ENCODE assay signal across 2 fruit fly cellular contexts in the genomic region with DNA sequence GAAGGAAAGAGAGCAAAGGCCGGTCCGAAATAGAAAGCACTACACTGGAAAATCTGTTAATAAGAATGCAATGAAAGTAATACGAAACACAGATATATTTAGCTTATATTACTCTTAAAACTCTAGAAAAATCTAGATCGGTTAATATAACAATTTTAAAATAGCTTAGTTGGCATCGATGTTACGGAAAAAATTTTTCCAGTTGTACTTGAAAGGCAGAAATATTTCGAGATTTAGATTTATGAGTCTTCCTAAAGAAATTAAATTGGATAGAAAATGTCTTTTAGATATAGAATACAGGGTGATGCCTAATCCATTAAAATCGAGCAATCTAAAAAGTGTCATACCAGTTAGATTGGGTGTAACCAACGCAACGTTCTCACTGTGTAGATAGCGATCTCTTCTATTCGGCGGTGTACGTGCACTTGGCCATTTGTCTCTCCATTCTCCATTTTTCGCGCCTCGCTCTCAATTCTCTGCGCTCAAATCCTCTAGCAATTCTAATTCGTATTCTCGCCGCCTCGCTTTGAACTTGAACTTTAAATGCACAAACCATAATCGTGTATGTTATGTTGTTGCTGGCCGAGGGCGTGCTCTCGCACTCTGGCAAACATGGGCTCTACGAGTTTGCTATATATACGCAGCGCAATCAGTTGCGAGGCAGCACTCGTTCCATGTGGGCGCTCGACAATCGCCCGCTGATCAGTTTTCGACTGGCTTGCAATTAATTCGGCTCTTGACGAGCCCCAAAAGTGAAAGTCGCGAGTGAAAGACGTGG.
A peak's percentile ranks its signal among the peaks of the same experiment; 100 is the strongest.
TF ChIP-seq lines count a peak whose summit lies in the region.

No protein-coding gene starts in this region.

TF ChIP-seq in whole organism, embryonic, 481 proteins besides CTCF, POLR2A, EP300 and RAD21 (continued from another document and continues in another):
- TF ChIP-seq Dp (GFP tag; optimal IDR thresholded peaks at IDR 0.05; lab: Kevin White, UChicago) (peak; percentile 8), CG33557 (GFP tag; optimal IDR thresholded peaks at IDR 0.05; lab: Kevin White, UChicago) (peak; percentile 93), luna (GFP tag; optimal IDR thresholded peaks at IDR 0.05; lab: Kevin White, UChicago) (peak; percentile 78), CG15011 (GFP tag; optimal IDR thresholded peaks at IDR 0.05; lab: Kevin White, UChicago) (peak; percentile 94), CG13296 (GFP tag; optimal IDR thresholded peaks at IDR 0.05; lab: Kevin White, UChicago) (peak; percentile 90), sna (GFP tag; IDR thresholded peaks at IDR 0.05; lab: Robert Waterston, UW; ENCODE audit: partially characterized antibody) (no peak), CG1024 (GFP tag; IDR thresholded peaks at IDR 0.05; lab: Robert Waterston, UW) (peak; percentile 67; the same call in 1 of the 2 replicates), lov (optimal IDR thresholded peaks at IDR 0.05; lab: Kevin White, UChicago) (no peak), lov (GFP tag; IDR thresholded peaks at IDR 0.05; lab: Robert Waterston, UW) (peak; percentile 61; the same call in 1 of the 3 replicates), CG2120 (GFP tag; optimal IDR thresholded peaks at IDR 0.05; lab: Kevin White, UChicago) (peak; percentile 98), sug (tag; optimal IDR thresholded peaks at IDR 0.05; lab: Kevin White, UChicago) (peak; percentile 92), Ets65A (GFP tag; lab: Kevin White, UChicago) (peak; percentile 98), ind (GFP tag; optimal IDR thresholded peaks at IDR 0.05; lab: Kevin White, UChicago) (peak; percentile 95), Aef1 (GFP tag; IDR thresholded peaks at IDR 0.05; lab: Robert Waterston, UW) (peak; percentile 79), CG32532 (GFP tag; IDR thresholded peaks at IDR 0.05; lab: Robert Waterston, UW) (peak; percentile 82), CG7357 (GFP tag; IDR thresholded peaks at IDR 0.05; lab: Robert Waterston, UW) (peak; percentile 86), dm (GFP tag; optimal IDR thresholded peaks at IDR 0.05; lab: Kevin White, UChicago) (peak; percentile 87), schlank (tag; optimal IDR thresholded peaks at IDR 0.05; lab: Kevin White, UChicago) (peak; percentile 76), lab (GFP tag; optimal IDR thresholded peaks at IDR 0.05; lab: Kevin White, UChicago) (peak; percentile 89), CG2202 (tag; optimal IDR thresholded peaks at IDR 0.05; lab: Kevin White, UChicago) (peak; percentile 91), org-1 (GFP tag; optimal IDR thresholded peaks at IDR 0.05; lab: Kevin White, UChicago) (peak; percentile 93), CHES-1-like (GFP tag; optimal IDR thresholded peaks at IDR 0.05; lab: Kevin White, UChicago) (peak; percentile 95), Mrtf (GFP tag; IDR thresholded peaks at IDR 0.05; lab: Robert Waterston, UW) (peak; percentile 81), Dll (GFP tag; IDR thresholded peaks at IDR 0.05; lab: Robert Waterston, UW; ENCODE audit: partially characterized antibody) (no peak), BtbVII (GFP tag; optimal IDR thresholded peaks at IDR 0.05; lab: Kevin White, UChicago) (peak; percentile 91), CG7928 (GFP tag; optimal IDR thresholded peaks at IDR 0.05; lab: Kevin White, UChicago) (peak; percentile 74), en (GFP tag; optimal IDR thresholded peaks at IDR 0.05; lab: Kevin White, UChicago) (peak; percentile 80), sob (GFP tag; IDR thresholded peaks at IDR 0.05; lab: Robert Waterston, UW) (peak; percentile 82; the same call in 1 of the 2 replicates), rib (GFP tag; IDR thresholded peaks at IDR 0.05; lab: Robert Waterston, UW) (no peak; the same call in none of the 2 replicates), Ada2b (GFP tag; IDR thresholded peaks at IDR 0.05; lab: Robert Waterston, UW) (peak; percentile 76), CG9215 (GFP tag; IDR thresholded peaks at IDR 0.05; lab: Robert Waterston, UW) (peak; percentile 87), CG10147 (GFP tag; optimal IDR thresholded peaks at IDR 0.05; lab: Kevin White, UChicago) (peak; percentile 94), CG8944 (GFP tag; optimal IDR thresholded peaks at IDR 0.05; lab: Kevin White, UChicago) (peak; percentile 94), otp (GFP tag; IDR thresholded peaks at IDR 0.05; lab: Robert Waterston, UW) (peak; percentile 77), CG1792 (GFP tag; optimal IDR thresholded peaks at IDR 0.05; lab: Kevin White, UChicago) (peak; percentile 91), eve (GFP tag; optimal IDR thresholded peaks at IDR 0.05; lab: Kevin White, UChicago) (peak in 1 of 2 experiments; percentile 99), zfh2 (GFP tag; optimal IDR thresholded peaks at IDR 0.05; lab: Kevin White, UChicago) (peak; percentile 95), CG2678 (tag; optimal IDR thresholded peaks at IDR 0.05; lab: Kevin White, UChicago) (peak; percentile 97), caup (GFP tag; optimal IDR thresholded peaks at IDR 0.05; lab: Kevin White, UChicago; ENCODE audit: severe bottlenecking) (peak; percentile 91), CG2129 (GFP tag; IDR thresholded peaks at IDR 0.05; lab: Robert Waterston, UW; ENCODE audit: partially characterized antibody) (no peak), zfh1 (GFP tag; IDR thresholded peaks at IDR 0.05; lab: Robert Waterston, UW) (peak; percentile 75; the same call in 2 of the 3 replicates), CG9932 (GFP tag; IDR thresholded peaks at IDR 0.05; lab: Robert Waterston, UW) (peak; percentile 87), CG8359 (GFP tag; optimal IDR thresholded peaks at IDR 0.05; lab: Kevin White, UChicago; ENCODE audit: borderline replicate concordance) (peak; percentile 86), CG14667 (GFP tag; IDR thresholded peaks at IDR 0.05; lab: Robert Waterston, UW) (peak; percentile 83), CG30020 (tag; optimal IDR thresholded peaks at IDR 0.05; lab: Kevin White, UChicago) (peak; percentile 83), Nf-YB (GFP tag; optimal IDR thresholded peaks at IDR 0.05; lab: Kevin White, UChicago) (peak; percentile 86), inv (GFP tag; IDR thresholded peaks at IDR 0.05; lab: Robert Waterston, UW; ENCODE audit: partially characterized antibody) (no peak), ems (GFP tag; optimal IDR thresholded peaks at IDR 0.05; lab: Kevin White, UChicago) (peak; percentile 94), Dip2 (GFP tag; IDR thresholded peaks at IDR 0.05; lab: Robert Waterston, UW) (no peak), pzg (GFP tag; optimal IDR thresholded peaks at IDR 0.05; lab: Kevin White, UChicago) (no peak), HHEX (GFP tag; optimal IDR thresholded peaks at IDR 0.05; lab: Kevin White, UChicago) (peak; percentile 93), shn (GFP tag; optimal IDR thresholded peaks at IDR 0.05; lab: Kevin White, UChicago) (peak; percentile 91), grn (GFP tag; optimal IDR thresholded peaks at IDR 0.05; lab: Kevin White, UChicago) (peak; percentile 99), tin (GFP tag; optimal IDR thresholded peaks at IDR 0.05; lab: Kevin White, UChicago) (peak; percentile 96), CG3065 (GFP tag; optimal IDR thresholded peaks at IDR 0.05; lab: Kevin White, UChicago) (peak; percentile 86), ATbp (GFP tag; optimal IDR thresholded peaks at IDR 0.05; lab: Kevin White, UChicago) (peak; percentile 89), br (optimal IDR thresholded peaks at IDR 0.05; lab: Kevin White, UChicago) (no peak), Meics (GFP tag; optimal IDR thresholded peaks at IDR 0.05; lab: Kevin White, UChicago) (peak; percentile 95), ash1 (GFP tag; optimal IDR thresholded peaks at IDR 0.05; lab: Kevin White, UChicago) (no peak)

TF ChIP-seq in whole organism, prepupa, 60 proteins besides CTCF, POLR2A, EP300 and RAD21 (continued from another document):
- peak; percentile 94 for TF ChIP-seq Lpt (GFP tag; optimal IDR thresholded peaks at IDR 0.05; lab: Kevin White, UChicago)
- TF ChIP-seq CG3919 (GFP tag; optimal IDR thresholded peaks at IDR 0.05; lab: Kevin White, UChicago) = peak; percentile 84
- peak; percentile 83 for TF ChIP-seq CG11762 (GFP tag; optimal IDR thresholded peaks at IDR 0.05; lab: Kevin White, UChicago; ENCODE audit: insufficient read depth)
- peak; percentile 43 for TF ChIP-seq Blimp-1 (GFP tag; optimal IDR thresholded peaks at IDR 0.05; lab: Kevin White, UChicago)
- TF ChIP-seq CG11294 (GFP tag; IDR thresholded peaks at IDR 0.05; lab: Robert Waterston, UW) = peak; percentile 81
- TF ChIP-seq eg (GFP tag; IDR thresholded peaks at IDR 0.05; lab: Robert Waterston, UW) = peak; percentile 77
- peak; percentile 96 for TF ChIP-seq Hr4 (GFP tag; optimal IDR thresholded peaks at IDR 0.05; lab: Kevin White, UChicago)
- peak; percentile 60 for TF ChIP-seq CG8632 (GFP tag; optimal IDR thresholded peaks at IDR 0.05; lab: Kevin White, UChicago)
- TF ChIP-seq Sox15 (GFP tag; optimal IDR thresholded peaks at IDR 0.05; lab: Kevin White, UChicago) = peak; percentile 38
- TF ChIP-seq CG32006 (GFP tag; optimal IDR thresholded peaks at IDR 0.05; lab: Kevin White, UChicago) = peak; percentile 98
- TF ChIP-seq CG8319 (GFP tag; optimal IDR thresholded peaks at IDR 0.05; lab: Kevin White, UChicago) = no peak
- TF ChIP-seq CG6276 (GFP tag; optimal IDR thresholded peaks at IDR 0.05; lab: Kevin White, UChicago) = peak; percentile 94
TF ChIP-seq in whole organism, prepupa: peak in this region for 53.
